Worm (Caenorhabditis elegans) whole organism, late embryonic: ENCODE measurements around the gene ubq-2.

ENCODE experiments used
- C08G9.2 ChIP-seq: sonication (generic microtip); optimal IDR thresholded peaks from 2 replicates; lab custom pipeline; 2016; ENCODE audit warnings: mild to moderate bottlenecking, missing genetic modification characterization, moderate library complexity, missing compliant biosample characterization
- K02D7.2 ChIP-seq: sonication (generic microtip); optimal IDR thresholded peaks from 2 replicates; lab custom pipeline; 2017; ENCODE audit warnings: mild to moderate bottlenecking, missing genetic modification characterization, missing compliant biosample characterization
- K09A11.1 ChIP-seq: sonication (generic microtip); optimal IDR thresholded peaks from 2 replicates; lab custom pipeline; 2017; ENCODE audit warnings: antibody characterized with exemption, mild to moderate bottlenecking, missing genetic modification characterization, missing compliant biosample characterization; ENCODE audit not compliant: insufficient read depth
- ceh-14 ChIP-seq: sonication (generic microtip); optimal IDR thresholded peaks from 2 replicates; lab custom pipeline; 2016; ENCODE audit warnings: missing genotype, missing genetic modification characterization, missing compliant biosample characterization
- ceh-30 ChIP-seq: fragments of 150-350 bp; optimal IDR thresholded peaks from 2 replicates; lab custom pipeline; 2014; ENCODE audit warnings: missing biosample characterization, missing genetic modification characterization
- ceh-31 ChIP-seq: sonication (generic microtip); optimal IDR thresholded peaks from 2 replicates; lab custom pipeline; 2016; ENCODE audit warnings: missing genetic modification characterization, missing compliant biosample characterization
- ceh-34 ChIP-seq: sonication (generic microtip); optimal IDR thresholded peaks from 2 replicates; lab custom pipeline; 2016; ENCODE audit warnings: mild to moderate bottlenecking, missing genetic modification characterization, missing compliant biosample characterization
- ceh-45 ChIP-seq: fragments of 200-800 bp; sonication (Bioruptor generic); IDR thresholded peaks from 2 replicates; pipeline ENCODE4 v1.3.6; 2022; ENCODE audit warnings: missing genetic modification reagents, missing genetic modification characterization, missing compliant biosample characterization
- ceh-48 ChIP-seq: sonication (generic microtip); optimal IDR thresholded peaks from 2 replicates; lab custom pipeline; 2016; ENCODE audit warnings: missing genetic modification characterization, inconsistent platforms, missing compliant biosample characterization
- ceh-9 ChIP-seq: sonication (generic microtip); optimal IDR thresholded peaks from 2 replicates; lab custom pipeline; 2016; ENCODE audit warnings: mild to moderate bottlenecking, missing genetic modification characterization, inconsistent platforms, missing compliant biosample characterization
- gmeb-2 ChIP-seq: sonication (generic microtip); optimal IDR thresholded peaks from 2 replicates; lab custom pipeline; 2016; ENCODE audit warnings: missing genetic modification characterization, inconsistent platforms, missing compliant biosample characterization
- hlh-30 ChIP-seq: sonication (generic microtip); optimal IDR thresholded peaks from 2 replicates; lab custom pipeline; 2017; ENCODE audit warnings: antibody characterized with exemption, missing genetic modification characterization, missing compliant biosample characterization; ENCODE audit not compliant: insufficient read depth
- lim-6 ChIP-seq: sonication (generic microtip); optimal IDR thresholded peaks from 2 replicates; lab custom pipeline; 2016; ENCODE audit warnings: missing genetic modification characterization, missing compliant biosample characterization
- nfya-1 ChIP-seq: sonication (generic microtip); optimal IDR thresholded peaks from 2 replicates; lab custom pipeline; 2017; ENCODE audit warnings: missing genetic modification characterization, mild to moderate bottlenecking, missing compliant biosample characterization, antibody characterized with exemption, moderate library complexity
- nhr-232 ChIP-seq: sonication (generic microtip); optimal IDR thresholded peaks from 2 replicates; lab custom pipeline; 2016; ENCODE audit warnings: missing genetic modification characterization, missing compliant biosample characterization
- npax-4 ChIP-seq: sonication (generic microtip); optimal IDR thresholded peaks from 2 replicates; lab custom pipeline; 2016; ENCODE audit warnings: missing genetic modification characterization, missing compliant biosample characterization
- pha-4 ChIP-seq: fragments of 150-350 bp; optimal IDR thresholded peaks from 2 replicates; lab custom pipeline; 2018; ENCODE audit warnings: missing biosample characterization, missing genetic modification reagents, missing genetic modification characterization
- pqm-1 ChIP-seq: sonication (generic microtip); optimal IDR thresholded peaks from 2 replicates; lab custom pipeline; 2016; ENCODE audit warnings: missing genetic modification characterization, missing compliant biosample characterization
- ref-2 ChIP-seq: sonication (generic microtip); optimal IDR thresholded peaks from 2 replicates; lab custom pipeline; 2016; ENCODE audit warnings: missing genetic modification characterization, missing compliant biosample characterization
- sdc-2 ChIP-seq: sonication (generic microtip); optimal IDR thresholded peaks from 2 replicates; lab custom pipeline; 2016; ENCODE audit warnings: missing genotype, missing genetic modification characterization, missing compliant biosample characterization
- sox-4 ChIP-seq: sonication (generic microtip); optimal IDR thresholded peaks from 2 replicates; lab custom pipeline; 2017; ENCODE audit warnings: mild to moderate bottlenecking, missing genetic modification characterization, inconsistent platforms, missing compliant biosample characterization
- syd-9 ChIP-seq: sonication (generic microtip); optimal IDR thresholded peaks from 2 replicates; lab custom pipeline; 2016; ENCODE audit warnings: mild to moderate bottlenecking, missing genetic modification characterization, moderate library complexity, missing compliant biosample characterization
- ttx-3 ChIP-seq: sonication (generic microtip); optimal IDR thresholded peaks from 2 replicates; lab custom pipeline; 2016; ENCODE audit warnings: missing genetic modification reagents, missing genetic modification characterization, missing compliant biosample characterization

Gene ubq-2

DNA sequence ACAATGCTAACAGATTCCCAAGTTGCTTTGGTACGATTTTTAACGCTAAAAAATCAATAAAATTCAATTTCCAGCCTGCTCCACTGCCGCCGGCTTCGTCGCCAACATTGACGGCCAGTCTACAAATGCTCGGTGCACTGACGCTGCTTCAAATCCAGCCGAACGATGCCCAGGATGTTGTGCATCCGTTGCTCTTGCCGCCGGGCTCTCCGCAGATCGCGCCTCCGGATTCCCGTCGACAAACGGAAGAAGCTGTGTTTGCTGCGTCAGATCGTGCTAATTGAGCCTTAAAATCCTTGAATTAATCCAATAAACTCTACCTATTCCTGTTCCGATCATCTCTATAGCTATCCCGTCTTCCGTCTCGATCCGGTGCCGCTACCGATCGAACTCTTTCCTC lies 47.2 kb downstream of the ubq-2 start:
- TF ChIP-seq ceh-45 (GFP tag; lab: Robert Waterston, UW) = no peak
- no peak for TF ChIP-seq npax-4
- no peak for TF ChIP-seq nhr-232
- TF ChIP-seq ttx-3 (tag; lab: Kevin White, UChicago) = no peak
- TF ChIP-seq gmeb-2 (tag; lab: Kevin White, UChicago) = no peak
- TF ChIP-seq syd-9 (tag; lab: Kevin White, UChicago) = no peak
- no peak for TF ChIP-seq K09A11.1
- no peak for TF ChIP-seq ceh-30 (tag; lab: Kevin White, UChicago)
- no peak for TF ChIP-seq sox-4 (tag; lab: Kevin White, UChicago)
- no peak for TF ChIP-seq K02D7.2 (tag; lab: Kevin White, UChicago)
- TF ChIP-seq ceh-9 (tag; lab: Kevin White, UChicago) = no peak
- TF ChIP-seq C08G9.2 (tag; lab: Kevin White, UChicago) = no peak
- no peak for TF ChIP-seq lim-6 (tag; lab: Kevin White, UChicago)
- TF ChIP-seq ref-2 (tag; lab: Kevin White, UChicago) = no peak
- no peak for TF ChIP-seq pha-4 (tag; lab: Kevin White, UChicago)

DNA sequence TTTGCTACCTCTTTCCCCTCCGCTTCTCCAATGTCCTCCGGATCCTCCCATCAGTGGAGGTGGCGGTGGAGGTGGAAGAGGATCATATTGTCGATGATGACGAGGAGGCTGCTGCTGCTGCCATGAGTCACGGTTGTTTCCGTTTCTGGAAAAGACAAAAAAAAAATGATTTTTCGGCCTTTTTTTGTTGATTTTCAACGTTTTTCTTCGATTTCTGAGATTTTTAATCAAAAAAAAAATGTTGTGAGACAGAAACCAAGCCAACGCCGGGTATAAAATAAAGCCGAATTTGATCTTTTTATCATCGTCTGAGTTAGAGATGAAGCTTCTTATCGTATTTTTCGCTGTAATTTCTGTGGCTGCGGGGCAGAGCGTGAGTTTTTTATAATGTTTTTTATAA lies 48.8 kb downstream of the ubq-2 start, which contains the start of gene Y37D8A.19:
Gene Y37D8A.19 (plus strand): TSS at position 301 of the 400 bp plus-strand sequence.
- no peak for TF ChIP-seq nfya-1 (tag; lab: Kevin White, UChicago)
- no peak for TF ChIP-seq hlh-30 (tag; lab: Kevin White, UChicago)
- TF ChIP-seq ceh-45 (GFP tag; lab: Robert Waterston, UW) = no peak
- no peak for TF ChIP-seq pqm-1
- no peak for TF ChIP-seq ceh-31 (tag; lab: Kevin White, UChicago)
- no peak for TF ChIP-seq sdc-2 (tag; lab: Kevin White, UChicago)
- TF ChIP-seq ceh-34 = no peak
- no peak for TF ChIP-seq ceh-14 (tag; lab: Kevin White, UChicago)
- TF ChIP-seq ceh-48 (tag; lab: Kevin White, UChicago) = no peak
